Worm (Caenorhabditis elegans) whole organism, L4/young adult: ENCODE measurements around the gene klp-11.

ENCODE experiments used
- dao-5 ChIP-seq: sonication (generic microtip); optimal IDR thresholded peaks from 2 replicates; lab custom pipeline; 2016; ENCODE audit warnings: missing genotype, missing genetic modification characterization, moderate library complexity, missing compliant biosample characterization
- him-1 ChIP-seq: sonication (generic microtip); optimal IDR thresholded peaks from 2 replicates; lab custom pipeline; 2016; ENCODE audit warnings: missing genotype, missing genetic modification reagents, missing genetic modification characterization, missing compliant biosample characterization

DNA sequence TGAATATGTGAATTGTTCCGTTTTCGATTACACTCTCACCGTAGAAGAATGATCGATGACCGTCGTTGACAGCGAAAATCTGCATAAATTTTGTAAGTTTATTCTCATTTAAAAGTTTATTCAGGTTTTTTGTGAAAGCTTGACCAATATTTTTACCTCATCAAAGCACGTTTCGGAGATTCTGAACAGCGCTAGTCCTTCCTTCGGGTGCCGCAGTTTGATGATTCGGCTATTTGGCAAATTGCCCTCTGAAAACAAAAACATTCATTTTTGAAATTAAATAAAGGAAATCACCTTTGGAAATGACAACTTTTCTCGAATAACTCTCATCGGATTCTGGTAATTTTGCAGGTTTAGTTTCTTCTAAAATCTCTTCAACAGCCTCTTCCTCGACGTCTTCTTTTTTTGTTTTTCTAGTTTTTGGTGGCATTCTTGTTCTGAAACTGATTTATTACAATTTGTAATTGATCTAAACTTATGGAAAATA is 20.9 kb downstream of the klp-11 start, which contains the start of gene F21D5.6:
- no peak for TF ChIP-seq him-1 (tag; lab: Kevin White, UChicago)
- no peak for TF ChIP-seq dao-5 (tag; lab: Kevin White, UChicago)
